Worm (Caenorhabditis elegans) whole organism, young adult: ENCODE results near the gene aqp-10.
"Not testable (repeated sequence)": the region's sequence is repeated elsewhere in the genome, so short reads cannot be mapped to it uniquely, and the experiment has no call there.

Experiments used
- F49E8.2 ChIP-seq: sonication (generic microtip); optimal IDR thresholded peaks from 3 replicates; lab custom pipeline; 2017; ENCODE audit warnings: missing genetic modification characterization, mild to moderate bottlenecking, missing compliant biosample characterization, antibody characterized with exemption, moderate library complexity; ENCODE audit not compliant: insufficient read depth
- T26A5.8 ChIP-seq: sonication (generic microtip); optimal IDR thresholded peaks from 2 replicates; lab custom pipeline; 2016; ENCODE audit warnings: missing genetic modification characterization, missing compliant biosample characterization
- Y56A3A.18 ChIP-seq: fragments of 200-800 bp; sonication (Bioruptor generic); IDR thresholded peaks from 2 replicates; pipeline ENCODE4 v1.3.6; 2022; ENCODE audit warnings: missing genetic modification reagents, missing genetic modification characterization, missing compliant biosample characterization
- athp-1 ChIP-seq: sonication (generic microtip); optimal IDR thresholded peaks from 2 replicates; lab custom pipeline; 2017; ENCODE audit warnings: mild to moderate bottlenecking, missing genetic modification characterization, missing compliant biosample characterization
- bed-1 ChIP-seq: fragments of 200-800 bp; sonication (Bioruptor generic); IDR thresholded peaks from 2 replicates; pipeline ENCODE4 v1.3.6; 2022; ENCODE audit warnings: missing genetic modification reagents, missing genetic modification characterization, missing compliant biosample characterization
- ets-4 ChIP-seq: fragments of 200-800 bp; sonication (Bioruptor generic); optimal IDR thresholded peaks from 2 replicates; lab custom pipeline; 2018; ENCODE audit warnings: mild to moderate bottlenecking, missing genetic modification characterization, missing compliant biosample characterization
- ztf-28 ChIP-seq: fragments of 200-800 bp; sonication (Bioruptor generic); IDR thresholded peaks from 2 replicates; pipeline ENCODE4 v1.3.6; 2022; ENCODE audit warnings: missing genetic modification reagents, missing genetic modification characterization, missing compliant biosample characterization

DNA sequence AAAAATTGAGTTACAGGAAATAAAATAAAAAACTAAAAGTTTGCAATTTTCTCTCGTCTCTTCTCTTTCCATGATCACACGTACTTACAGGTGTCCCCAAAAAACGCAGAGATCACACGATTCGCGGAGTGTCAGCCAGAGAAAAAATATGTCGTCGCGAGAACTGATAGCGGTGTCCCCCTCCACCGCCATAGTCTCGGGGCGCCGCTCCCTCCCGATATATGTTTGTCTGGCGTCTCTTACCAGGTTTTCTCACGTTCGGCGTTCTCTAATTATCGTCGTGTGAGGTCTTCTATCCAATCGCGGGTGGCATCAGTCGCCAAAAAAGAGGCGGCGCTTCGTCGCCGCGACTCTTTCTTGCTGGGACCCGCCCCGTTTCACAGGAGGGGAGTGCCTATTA lies 37.8 kb downstream of the aqp-10 start, which contains the start of gene mab-3:
- not testable (repeated sequence) for TF ChIP-seq ets-4 (GFP tag; lab: Kevin White, UChicago); athp-1; Y56A3A.18 (GFP tag; lab: Robert Waterston, UW); F49E8.2 (tag; lab: Kevin White, UChicago); ztf-28; bed-1; T26A5.8 (tag; lab: Kevin White, UChicago)
